Fruit fly (Drosophila melanogaster) whole organism, pupa: ENCODE measurements around the gene Or71a.

Source experiments
- CG10348 ChIP-seq: fragments of 200-800 bp; sonication (Bioruptor generic); IDR thresholded peaks from 2 replicates; pipeline ENCODE4 v1.3.6; 2022; ENCODE audit warnings: missing biosample characterization, missing genetic modification characterization
- CG12605 ChIP-seq: fragments of 200-800 bp; sonication (Bioruptor generic); IDR thresholded peaks from 2 replicates; pipeline ENCODE4 v1.3.6; 2022; ENCODE audit warnings: missing biosample characterization, missing genetic modification characterization
- CG13204 ChIP-seq: fragments of 200-800 bp; sonication (Bioruptor generic); optimal IDR thresholded peaks from 2 replicates; lab custom pipeline; 2018; ENCODE audit warnings: missing biosample characterization, mild to moderate bottlenecking, missing genetic modification characterization, moderate library complexity
- CG14655 ChIP-seq: fragments of 200-800 bp; sonication (Bioruptor generic); optimal IDR thresholded peaks from 3 replicates; lab custom pipeline; 2017; ENCODE audit warnings: mild to moderate bottlenecking, missing biosample characterization, missing genetic modification reagents, missing genetic modification characterization
- CG15710 ChIP-seq: fragments of 200-800 bp; sonication (Bioruptor generic); optimal IDR thresholded peaks from 2 replicates; lab custom pipeline; 2018; ENCODE audit warnings: missing biosample characterization, mild to moderate bottlenecking, missing genetic modification characterization, moderate library complexity
- CG17806 ChIP-seq: fragments of 200-800 bp; sonication (Bioruptor generic); optimal IDR thresholded peaks from 2 replicates; lab custom pipeline; 2018; ENCODE audit warnings: missing biosample characterization, mild to moderate bottlenecking, missing genetic modification characterization, moderate library complexity
- CG32121 ChIP-seq: fragments of 200-800 bp; sonication (Bioruptor generic); IDR thresholded peaks from 2 replicates; pipeline ENCODE4 v1.3.6; 2022; ENCODE audit warnings: missing biosample characterization, missing genetic modification characterization
- CG34367 ChIP-seq: fragments of 200-800 bp; sonication (Bioruptor generic); optimal IDR thresholded peaks from 2 replicates; lab custom pipeline; 2018; ENCODE audit warnings: missing biosample characterization, mild to moderate bottlenecking, missing genetic modification characterization
- CG4496 ChIP-seq: fragments of 200-800 bp; sonication (Bioruptor generic); IDR thresholded peaks from 3 replicates; pipeline ENCODE4 v1.3.6; 2022; ENCODE audit warnings: missing biosample characterization, missing genetic modification characterization
- CG8159 ChIP-seq: fragments of 200-800 bp; sonication (Bioruptor generic); optimal IDR thresholded peaks from 3 replicates; lab custom pipeline; 2018; ENCODE audit warnings: missing biosample characterization, mild to moderate bottlenecking, missing genetic modification characterization, moderate library complexity
- CG8301 ChIP-seq: fragments of 200-800 bp; sonication (Bioruptor generic); optimal IDR thresholded peaks from 2 replicates; lab custom pipeline; 2018; ENCODE audit warnings: missing biosample characterization, mild to moderate bottlenecking, missing genetic modification characterization
- CG9948 ChIP-seq: fragments of 200-800 bp; sonication (Bioruptor generic); optimal IDR thresholded peaks from 2 replicates; lab custom pipeline; 2018; ENCODE audit warnings: missing biosample characterization, mild to moderate bottlenecking, missing genetic modification characterization, moderate library complexity
- D1 ChIP-seq: fragments of 200-800 bp; sonication (Bioruptor generic); optimal IDR thresholded peaks from 2 replicates; lab custom pipeline; 2018; ENCODE audit warnings: missing biosample characterization, mild to moderate bottlenecking, missing genetic modification characterization, moderate library complexity
- EcR ChIP-seq: fragments of 200-800 bp; sonication (Bioruptor generic); optimal IDR thresholded peaks from 3 replicates; lab custom pipeline; 2019; ENCODE audit warnings: missing biosample characterization, missing genetic modification characterization, mild to moderate bottlenecking, moderate library complexity, missing genetic modification reagents
- Ets98B ChIP-seq: fragments of 200-800 bp; sonication (Bioruptor generic); IDR thresholded peaks from 2 replicates; pipeline ENCODE4 v1.3.6; 2022; ENCODE audit warnings: missing biosample characterization, missing genetic modification characterization
- Pif1A ChIP-seq: fragments of 200-800 bp; sonication (Bioruptor generic); optimal IDR thresholded peaks from 3 replicates; lab custom pipeline; 2016; ENCODE audit warnings: missing biosample characterization, missing genetic modification characterization
- Pif1B ChIP-seq: fragments of 200-800 bp; sonication (Bioruptor generic); optimal IDR thresholded peaks from 3 replicates; lab custom pipeline; 2016; ENCODE audit warnings: missing biosample characterization, missing genetic modification characterization
- Snoo ChIP-seq: fragments of 200-800 bp; sonication (Bioruptor generic); optimal IDR thresholded peaks from 3 replicates; lab custom pipeline; 2017; ENCODE audit warnings: missing biosample characterization, mild to moderate bottlenecking, missing genetic modification characterization, inconsistent platforms
- fd96Ca ChIP-seq: fragments of 200-800 bp; sonication (Bioruptor generic); IDR thresholded peaks from 3 replicates; pipeline ENCODE4 v1.3.6; 2022; ENCODE audit warnings: missing biosample characterization, missing genetic modification characterization
- gl ChIP-seq: fragments of 200-800 bp; sonication (Bioruptor generic); optimal IDR thresholded peaks from 2 replicates; lab custom pipeline; 2018; ENCODE audit warnings: missing biosample characterization, mild to moderate bottlenecking, missing genetic modification characterization
- rn ChIP-seq: fragments of 200-800 bp; sonication (Bioruptor generic); IDR thresholded peaks from 2 replicates; pipeline ENCODE4 v1.3.6; 2022; ENCODE audit warnings: missing biosample characterization, missing genetic modification characterization

Gene Or71a

dm6 chr3L:15050706-15051105 lies 27.5 kb downstream of the Or71a start, which contains the start of gene CG12310:
Gene CG12310 (minus strand): TSS chr3L:15050806.
- no peak for TF ChIP-seq CG15710 (tag; lab: Kevin White, UChicago)
- no peak for TF ChIP-seq CG12605 (GFP tag; lab: Robert Waterston, UW)
- no peak for TF ChIP-seq CG9948 (tag; lab: Kevin White, UChicago)
- no peak for TF ChIP-seq Pif1B (GFP tag; lab: Kevin White, UChicago)
- TF ChIP-seq CG8159 (tag; lab: Kevin White, UChicago): no peak
- TF ChIP-seq Ets98B (GFP tag; lab: Robert Waterston, UW): no peak
- no peak for TF ChIP-seq CG8301 (tag; lab: Kevin White, UChicago)
- no peak for TF ChIP-seq fd96Ca (GFP tag; lab: Robert Waterston, UW)

- no peak for TF ChIP-seq CG8301 (tag; lab: Kevin White, UChicago)
Measured at dm6 chr3L:15050109-15050508, 28.1 kb downstream of the Or71a start, which contains the start of gene CG18581. Gene CG18581 (minus strand): TSS chr3L:15050209.

- no peak for TF ChIP-seq Ets98B (GFP tag; lab: Robert Waterston, UW)
- TF ChIP-seq CG8159 (tag; lab: Kevin White, UChicago): no peak
- TF ChIP-seq Snoo: no peak
Measured at dm6 chr3L:15049395-15049794, 28.9 kb downstream of the Or71a start, which contains the start of gene CG43678. Gene CG43678 (minus strand): TSS chr3L:15049495.

dm6 chr3L:15048091-15048490 lies 30.2 kb downstream of the Or71a start:
- TF ChIP-seq CG9948 (tag; lab: Kevin White, UChicago): no peak
- TF ChIP-seq CG17806 (tag; lab: Kevin White, UChicago): no peak
- no peak for TF ChIP-seq CG34367
- no peak for TF ChIP-seq Pif1A (GFP tag; lab: Kevin White, UChicago)
- TF ChIP-seq CG10348 (GFP tag; lab: Robert Waterston, UW): no peak
- no peak for TF ChIP-seq CG32121 (GFP tag; lab: Robert Waterston, UW)
- no peak for TF ChIP-seq Snoo
- TF ChIP-seq CG14655: no peak
- no peak for TF ChIP-seq Pif1B (GFP tag; lab: Kevin White, UChicago)
- TF ChIP-seq CG8159 (tag; lab: Kevin White, UChicago): no peak
- TF ChIP-seq D1 (tag; lab: Kevin White, UChicago): no peak

dm6 chr3L:15047606-15048005 lies 30.6 kb downstream of the Or71a start:
- no peak for TF ChIP-seq CG9948 (tag; lab: Kevin White, UChicago)
- no peak for TF ChIP-seq Ets98B (GFP tag; lab: Robert Waterston, UW)
- TF ChIP-seq CG32121 (GFP tag; lab: Robert Waterston, UW): no peak
- no peak for TF ChIP-seq Pif1B (GFP tag; lab: Kevin White, UChicago)
- TF ChIP-seq Snoo: no peak
- no peak for TF ChIP-seq D1 (tag; lab: Kevin White, UChicago)
- TF ChIP-seq CG8301 (tag; lab: Kevin White, UChicago): no peak
- no peak for TF ChIP-seq CG4496 (GFP tag; lab: Robert Waterston, UW)

- TF ChIP-seq CG17806 (tag; lab: Kevin White, UChicago) (no peak), CG32121 (GFP tag; lab: Robert Waterston, UW) (no peak), Pif1B (GFP tag; lab: Kevin White, UChicago) (no peak), CG10348 (GFP tag; lab: Robert Waterston, UW) (no peak), CG4496 (GFP tag; lab: Robert Waterston, UW) (no peak), gl (no peak), CG9948 (tag; lab: Kevin White, UChicago) (no peak), Snoo (no peak)
Measured at dm6 chr3L:15045114-15045513, 33.1 kb downstream of the Or71a start.

- TF ChIP-seq CG4496 (GFP tag; lab: Robert Waterston, UW): no peak
- no peak for TF ChIP-seq CG34367
- no peak for TF ChIP-seq rn (GFP tag; lab: Robert Waterston, UW)
- TF ChIP-seq CG10348 (GFP tag; lab: Robert Waterston, UW): no peak
- TF ChIP-seq fd96Ca (GFP tag; lab: Robert Waterston, UW): no peak
- TF ChIP-seq CG12605 (GFP tag; lab: Robert Waterston, UW): no peak
- TF ChIP-seq D1 (tag; lab: Kevin White, UChicago): no peak
- TF ChIP-seq CG13204 (GFP tag; lab: Kevin White, UChicago): no peak
- TF ChIP-seq gl: no peak
- no peak for TF ChIP-seq CG14655
- TF ChIP-seq CG8301 (tag; lab: Kevin White, UChicago): no peak
- no peak for TF ChIP-seq EcR (GFP tag; lab: Kevin White, UChicago)
- TF ChIP-seq Pif1A (GFP tag; lab: Kevin White, UChicago): no peak
- TF ChIP-seq CG32121 (GFP tag; lab: Robert Waterston, UW): no peak
- no peak for TF ChIP-seq Snoo
- TF ChIP-seq CG9948 (tag; lab: Kevin White, UChicago): no peak
- TF ChIP-seq Ets98B (GFP tag; lab: Robert Waterston, UW): no peak
- no peak for TF ChIP-seq Pif1B (GFP tag; lab: Kevin White, UChicago)
- no peak for TF ChIP-seq CG15710 (tag; lab: Kevin White, UChicago)
- no peak for TF ChIP-seq CG8159 (tag; lab: Kevin White, UChicago)
- TF ChIP-seq, all 21 proteins: peak for 0
Measured at dm6 chr3L:15043874-15044336, 34.3 kb downstream of the Or71a start, which contains the start of gene ind. Gene ind (minus strand): TSS chr3L:15043924.
